Fruit fly (Drosophila melanogaster): ENCODE measurements around the gene dop.

Gene dop

dm6 chr3L:15533402-15534129 is 32.2 kb upstream of the dop start (continued):
- TF ChIP-seq twi (tag; optimal IDR thresholded peaks at IDR 0.05) (no peak), CG9876 (GFP tag; optimal IDR thresholded peaks at IDR 0.05) (no peak), Ets65A (GFP tag) (peak; percentile 85), CG14050 (GFP tag; IDR thresholded peaks at IDR 0.05) (no peak), C15 (GFP tag; IDR thresholded peaks at IDR 0.05) (no peak), unc-4 (GFP tag; IDR thresholded peaks at IDR 0.05; ENCODE audit: partially characterized antibody) (no peak), CG3281 (GFP tag; optimal IDR thresholded peaks at IDR 0.05) (peak; percentile 26), CG3065 (GFP tag; optimal IDR thresholded peaks at IDR 0.05) (no peak), CG30403 (GFP tag; optimal IDR thresholded peaks at IDR 0.05) (peak; percentile 45), Med (GFP tag) (peak; percentile 86), Spps (tag; optimal IDR thresholded peaks at IDR 0.05) (peak; percentile 34), ems (GFP tag; optimal IDR thresholded peaks at IDR 0.05) (peak; percentile 26), CG34224 (GFP tag; IDR thresholded peaks at IDR 0.05; ENCODE audit: partially characterized antibody) (no peak), CG11695 (GFP tag; IDR thresholded peaks at IDR 0.05) (no peak), lov (optimal IDR thresholded peaks at IDR 0.05) (no peak), lov (GFP tag; IDR thresholded peaks at IDR 0.05) (no peak), CG15269 (tag; optimal IDR thresholded peaks at IDR 0.05) (peak; percentile 28), CG3163 (GFP tag; optimal IDR thresholded peaks at IDR 0.05) (peak; percentile 16), Asciz (GFP tag; optimal IDR thresholded peaks at IDR 0.05) (peak; percentile 30), zfh2 (GFP tag; optimal IDR thresholded peaks at IDR 0.05) (peak; percentile 50), eyg (GFP tag; optimal IDR thresholded peaks at IDR 0.05) (no peak), Sry-β (GFP tag; optimal IDR thresholded peaks at IDR 0.05) (no peak), Ets97D (GFP tag; optimal IDR thresholded peaks at IDR 0.05) (no peak), CG17612 (GFP tag; IDR thresholded peaks at IDR 0.05) (no peak), CG8765 (GFP tag; IDR thresholded peaks at IDR 0.05) (no peak), sd (tag; optimal IDR thresholded peaks at IDR 0.05) (no peak), Elba2 (GFP tag; optimal IDR thresholded peaks at IDR 0.05) (no peak), CG2875 (GFP tag; optimal IDR thresholded peaks at IDR 0.05) (peak; percentile 32), CG9609 (GFP tag; optimal IDR thresholded peaks at IDR 0.05) (no peak), lola (GFP tag; optimal IDR thresholded peaks at IDR 0.05) (no peak), toy (GFP tag; IDR thresholded peaks at IDR 0.05) (0 out of 2 replicates have a peak, but pooled peaks have one; percentile 17), Mes4 (GFP tag; optimal IDR thresholded peaks at IDR 0.05) (no peak), sna (GFP tag; IDR thresholded peaks at IDR 0.05; ENCODE audit: partially characterized antibody) (no peak), Atf3 (GFP tag; optimal IDR thresholded peaks at IDR 0.05) (no peak), org-1 (GFP tag; optimal IDR thresholded peaks at IDR 0.05) (peak; percentile 8), vvl (GFP tag; IDR thresholded peaks at IDR 0.05) (peak; percentile 35; the same call in 1 of the 2 replicates), CG11560 (tag; IDR thresholded peaks at IDR 0.05) (no peak), Ravus (GFP tag; IDR thresholded peaks at IDR 0.05) (no peak), Hsf (GFP tag; optimal IDR thresholded peaks at IDR 0.05) (no peak), ken (GFP tag; IDR thresholded peaks at IDR 0.05) (peak; percentile 35; the same call in 1 of the 3 replicates), Gug (GFP tag; IDR thresholded peaks at IDR 0.05) (0 out of 4 replicates have a peak, but pooled peaks have one; percentile 25), H15 (GFP tag; IDR thresholded peaks at IDR 0.05) (no peak), schlank (tag; optimal IDR thresholded peaks at IDR 0.05) (no peak), PHDP (tag; optimal IDR thresholded peaks at IDR 0.05) (peak; percentile 33), CG15011 (GFP tag; optimal IDR thresholded peaks at IDR 0.05) (no peak), zen2 (GFP tag; IDR thresholded peaks at IDR 0.05; ENCODE audit: partially characterized antibody) (no peak), zf30C (GFP tag; optimal IDR thresholded peaks at IDR 0.05) (no peak), fru (optimal IDR thresholded peaks at IDR 0.05) (no peak), CG33213 (GFP tag; optimal IDR thresholded peaks at IDR 0.05) (no peak), CG9437 (GFP tag; optimal IDR thresholded peaks at IDR 0.05) (no peak), Drgx (GFP tag; IDR thresholded peaks at IDR 0.05) (peak; percentile 61; the same call in 1 of the 2 replicates)

Data from whole organism, embryonic.